Worm (Caenorhabditis elegans): ENCODE measurements around the gene F57E7.2.

Gene F57E7.2

DNA sequence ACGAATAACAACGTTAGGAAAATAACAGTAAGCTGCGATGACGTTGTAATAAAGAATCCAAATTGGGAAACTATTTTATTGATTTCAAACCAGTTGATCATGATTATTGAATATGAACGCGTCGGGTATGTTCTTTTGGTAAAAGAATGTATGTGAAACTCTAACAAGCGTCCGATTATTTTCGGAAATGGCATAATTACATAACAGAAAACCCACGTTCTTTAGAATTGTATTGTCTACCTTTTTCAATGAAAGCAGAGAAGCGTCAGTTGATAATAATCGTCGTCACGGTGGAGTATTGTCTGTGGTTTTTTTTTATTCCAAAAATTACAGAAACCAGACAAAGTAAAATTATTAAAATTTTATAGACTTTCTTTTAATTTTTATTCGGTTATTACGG lies 27.9 kb downstream of the F57E7.2 start, which contains the start of gene str-14:
Gene str-14 (minus strand): TSS at position 101 of the 400 bp plus-strand sequence.
- no peak for TF ChIP-seq aly-1 (tag; optimal IDR thresholded peaks at IDR 0.05)
- no peak for TF ChIP-seq ama-1 (optimal IDR thresholded peaks at IDR 0.05)
- no peak for TF ChIP-seq F13C5.2 (tag; optimal IDR thresholded peaks at IDR 0.05)
- no peak for TF ChIP-seq sea-1 (GFP tag; conservative IDR thresholded peaks at IDR 0.05)
- no peak for TF ChIP-seq tbx-37 (GFP tag; conservative IDR thresholded peaks at IDR 0.05)
- TF ChIP-seq B0310.2 (tag; optimal IDR thresholded peaks at IDR 0.05): no peak
- no peak for TF ChIP-seq flt-1 (GFP tag; IDR thresholded peaks at IDR 0.05)
- no peak for TF ChIP-seq tra-4 (tag; optimal IDR thresholded peaks at IDR 0.05)
- TF ChIP-seq hmbx-1 (tag; optimal IDR thresholded peaks at IDR 0.05): no peak
- no peak for TF ChIP-seq tbx-11 (GFP tag; IDR thresholded peaks at IDR 0.05)
- TF ChIP-seq scrt-1 (GFP tag; IDR thresholded peaks at IDR 0.05): no peak
- no peak for TF ChIP-seq ceh-13 (GFP tag; optimal IDR thresholded peaks at IDR 0.05)
- no peak for TF ChIP-seq hnd-1 (tag; optimal IDR thresholded peaks at IDR 0.05)
- no peak for TF ChIP-seq hmg-4 (GFP tag; optimal IDR thresholded peaks at IDR 0.05)
- no peak for TF ChIP-seq pes-1 (GFP tag; IDR thresholded peaks at IDR 0.05)
- no peak for TF ChIP-seq ets-7 (tag; optimal IDR thresholded peaks at IDR 0.05)
- TF ChIP-seq ceh-36 (tag; optimal IDR thresholded peaks at IDR 0.05): no peak

DNA sequence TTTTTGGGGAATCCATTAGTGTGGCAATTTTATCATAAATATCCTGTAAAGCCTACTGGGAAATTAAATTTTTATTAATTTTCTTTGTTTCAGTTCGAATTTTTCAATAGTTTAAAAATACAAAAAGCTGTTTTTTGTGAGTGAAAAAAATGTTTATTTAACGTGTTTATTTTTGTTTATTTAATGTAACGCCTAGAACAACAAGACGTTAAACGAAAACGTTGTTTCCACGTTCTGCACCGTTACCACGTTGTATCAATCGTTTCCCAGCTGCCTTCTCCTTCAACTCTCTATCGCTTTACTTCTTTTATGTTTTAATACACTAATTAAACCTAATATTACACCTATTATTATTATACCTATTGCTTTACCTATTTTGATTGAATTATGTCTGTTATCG lies 35.2 kb downstream of the F57E7.2 start, which contains the start of gene T08G3.13:
Gene T08G3.13 (plus strand): TSS at position 301 of the 400 bp plus-strand sequence.
- no peak for TF ChIP-seq hmg-4 (GFP tag; optimal IDR thresholded peaks at IDR 0.05)
- TF ChIP-seq hmbx-1 (tag; optimal IDR thresholded peaks at IDR 0.05): no peak
- TF ChIP-seq B0310.2 (tag; optimal IDR thresholded peaks at IDR 0.05): no peak
- no peak for TF ChIP-seq ets-7 (tag; optimal IDR thresholded peaks at IDR 0.05)
- TF ChIP-seq pes-1 (GFP tag; IDR thresholded peaks at IDR 0.05): no peak
- TF ChIP-seq tbx-11 (GFP tag; IDR thresholded peaks at IDR 0.05): no peak
- TF ChIP-seq tra-4 (tag; optimal IDR thresholded peaks at IDR 0.05): no peak
- TF ChIP-seq F13C5.2 (tag; optimal IDR thresholded peaks at IDR 0.05): no peak
- TF ChIP-seq ceh-13 (GFP tag; optimal IDR thresholded peaks at IDR 0.05): no peak
- no peak for TF ChIP-seq ceh-36 (tag; optimal IDR thresholded peaks at IDR 0.05)
- no peak for TF ChIP-seq hnd-1 (tag; optimal IDR thresholded peaks at IDR 0.05)
- no peak for TF ChIP-seq aly-1 (tag; optimal IDR thresholded peaks at IDR 0.05)
- TF ChIP-seq flt-1 (GFP tag; IDR thresholded peaks at IDR 0.05): no peak
- TF ChIP-seq tbx-37 (GFP tag; conservative IDR thresholded peaks at IDR 0.05): no peak
- no peak for TF ChIP-seq ama-1 (optimal IDR thresholded peaks at IDR 0.05)
- TF ChIP-seq sea-1 (GFP tag; conservative IDR thresholded peaks at IDR 0.05): no peak
- no peak for TF ChIP-seq scrt-1 (GFP tag; IDR thresholded peaks at IDR 0.05)

ce11 chrV:16446191-16446590 lies 36.8 kb downstream of the F57E7.2 start:
- TF ChIP-seq B0310.2 (tag; optimal IDR thresholded peaks at IDR 0.05): no peak
- TF ChIP-seq tbx-37 (GFP tag; conservative IDR thresholded peaks at IDR 0.05): no peak
- peak; percentile 69 for TF ChIP-seq ceh-36 (tag; optimal IDR thresholded peaks at IDR 0.05)
- no peak for TF ChIP-seq ama-1 (optimal IDR thresholded peaks at IDR 0.05)
- TF ChIP-seq tbx-11 (GFP tag; IDR thresholded peaks at IDR 0.05): no peak

DNA sequence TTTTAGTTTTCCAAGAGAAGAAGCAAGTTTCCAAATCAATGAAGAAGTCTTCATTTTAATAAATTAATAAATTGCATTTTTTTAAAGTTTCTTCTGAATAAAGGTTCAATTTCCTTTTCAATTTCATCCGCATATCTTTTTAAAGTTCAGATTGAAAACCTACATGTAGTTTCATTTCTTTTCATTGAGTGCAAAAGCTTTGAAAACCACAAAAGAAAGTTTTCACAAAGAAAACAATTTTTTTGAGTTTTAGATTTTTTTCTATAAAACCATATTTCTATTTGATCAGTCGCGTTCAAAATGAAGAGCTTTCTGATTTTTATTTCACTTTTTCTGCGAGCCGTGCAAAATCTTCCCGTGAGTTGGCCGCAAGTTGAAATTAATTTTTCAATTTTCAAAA lies 37.3 kb downstream of the F57E7.2 start, which contains the start of gene T08G3.6:
Gene T08G3.6 (plus strand): TSS at position 301 of the 400 bp plus-strand sequence.
- TF ChIP-seq ets-7 (tag; optimal IDR thresholded peaks at IDR 0.05) (no peak), hmbx-1 (tag; optimal IDR thresholded peaks at IDR 0.05) (no peak), ceh-13 (GFP tag; optimal IDR thresholded peaks at IDR 0.05) (no peak), hmg-4 (GFP tag; optimal IDR thresholded peaks at IDR 0.05) (no peak), tra-4 (tag; optimal IDR thresholded peaks at IDR 0.05) (no peak), B0310.2 (tag; optimal IDR thresholded peaks at IDR 0.05) (no peak), tbx-37 (GFP tag; conservative IDR thresholded peaks at IDR 0.05) (no peak), F13C5.2 (tag; optimal IDR thresholded peaks at IDR 0.05) (no peak), tbx-11 (GFP tag; IDR thresholded peaks at IDR 0.05) (no peak)

ce11 chrV:16443626-16444025 lies 39.3 kb downstream of the F57E7.2 start, which contains the start of gene srh-141:
srh-141 (plus strand) TSS chrV:16443926.
- TF ChIP-seq tbx-37 (GFP tag; conservative IDR thresholded peaks at IDR 0.05) (no peak), flt-1 (GFP tag; IDR thresholded peaks at IDR 0.05) (no peak), tbx-11 (GFP tag; IDR thresholded peaks at IDR 0.05) (no peak), hmg-4 (GFP tag; optimal IDR thresholded peaks at IDR 0.05) (no peak), ets-7 (tag; optimal IDR thresholded peaks at IDR 0.05) (no peak), ceh-36 (tag; optimal IDR thresholded peaks at IDR 0.05) (no peak), F13C5.2 (tag; optimal IDR thresholded peaks at IDR 0.05) (no peak), sea-1 (GFP tag; conservative IDR thresholded peaks at IDR 0.05) (no peak), tra-4 (tag; optimal IDR thresholded peaks at IDR 0.05) (no peak), hnd-1 (tag; optimal IDR thresholded peaks at IDR 0.05) (no peak), B0310.2 (tag; optimal IDR thresholded peaks at IDR 0.05) (no peak), pes-1 (GFP tag; IDR thresholded peaks at IDR 0.05) (no peak), scrt-1 (GFP tag; IDR thresholded peaks at IDR 0.05) (no peak), ama-1 (optimal IDR thresholded peaks at IDR 0.05) (no peak), hmbx-1 (tag; optimal IDR thresholded peaks at IDR 0.05) (no peak)

DNA sequence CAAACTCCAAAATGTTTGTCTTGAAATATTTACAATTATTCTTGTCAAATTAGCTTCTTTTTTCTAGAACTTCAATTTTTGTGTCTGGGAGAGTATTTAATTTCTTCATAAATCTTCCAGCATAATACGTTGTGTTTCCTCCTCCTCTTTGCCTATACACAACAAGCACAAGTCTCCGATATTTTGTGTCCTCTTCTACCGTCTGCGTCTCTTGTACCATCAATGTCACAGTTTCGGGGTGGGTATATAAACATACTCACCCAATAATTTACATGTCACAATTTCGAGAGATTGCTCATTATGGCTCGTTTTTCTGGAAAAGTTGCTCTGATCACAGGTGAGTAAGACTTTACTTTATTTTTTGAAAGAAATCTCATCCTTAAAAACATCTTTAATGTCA lies 45.4 kb downstream of the F57E7.2 start, which contains the start of gene F26D2.15:
Gene F26D2.15 (plus strand): TSS at position 301 of the 400 bp plus-strand sequence.
- TF ChIP-seq F13C5.2 (tag; optimal IDR thresholded peaks at IDR 0.05): no peak
- no peak for TF ChIP-seq tbx-11 (GFP tag; IDR thresholded peaks at IDR 0.05)
- no peak for TF ChIP-seq ama-1 (optimal IDR thresholded peaks at IDR 0.05)
- no peak for TF ChIP-seq tra-4 (tag; optimal IDR thresholded peaks at IDR 0.05)
- no peak for TF ChIP-seq hmg-4 (GFP tag; optimal IDR thresholded peaks at IDR 0.05)
- no peak for TF ChIP-seq pes-1 (GFP tag; IDR thresholded peaks at IDR 0.05)
- TF ChIP-seq sea-1 (GFP tag; conservative IDR thresholded peaks at IDR 0.05): no peak
- no peak for TF ChIP-seq B0310.2 (tag; optimal IDR thresholded peaks at IDR 0.05)
- TF ChIP-seq ceh-13 (GFP tag; optimal IDR thresholded peaks at IDR 0.05): no peak
- TF ChIP-seq scrt-1 (GFP tag; IDR thresholded peaks at IDR 0.05): no peak
- TF ChIP-seq flt-1 (GFP tag; IDR thresholded peaks at IDR 0.05): no peak
- no peak for TF ChIP-seq ceh-36 (tag; optimal IDR thresholded peaks at IDR 0.05)
- TF ChIP-seq hnd-1 (tag; optimal IDR thresholded peaks at IDR 0.05): no peak
- TF ChIP-seq ets-7 (tag; optimal IDR thresholded peaks at IDR 0.05): no peak

ce11 chrV:16435510-16435909 lies 47.4 kb downstream of the F57E7.2 start, which contains the start of the genes F26D2.13 and F26D2.14:
F26D2.13 (minus strand) TSS chrV:16435610.
F26D2.14 (plus strand) TSS chrV:16435855.
- no peak for TF ChIP-seq hmg-4 (GFP tag; optimal IDR thresholded peaks at IDR 0.05)
- TF ChIP-seq pes-1 (GFP tag; IDR thresholded peaks at IDR 0.05): no peak
- no peak for TF ChIP-seq tbx-11 (GFP tag; IDR thresholded peaks at IDR 0.05)
- no peak for TF ChIP-seq F13C5.2 (tag; optimal IDR thresholded peaks at IDR 0.05)
- no peak for TF ChIP-seq B0310.2 (tag; optimal IDR thresholded peaks at IDR 0.05)
- TF ChIP-seq flt-1 (GFP tag; IDR thresholded peaks at IDR 0.05): no peak
- TF ChIP-seq hnd-1 (tag; optimal IDR thresholded peaks at IDR 0.05): no peak
- TF ChIP-seq sea-1 (GFP tag; conservative IDR thresholded peaks at IDR 0.05): no peak
- no peak for TF ChIP-seq ama-1 (optimal IDR thresholded peaks at IDR 0.05)
- no peak for TF ChIP-seq ceh-13 (GFP tag; optimal IDR thresholded peaks at IDR 0.05)
- TF ChIP-seq ceh-36 (tag; optimal IDR thresholded peaks at IDR 0.05): no peak
- no peak for TF ChIP-seq aly-1 (tag; optimal IDR thresholded peaks at IDR 0.05)
- TF ChIP-seq tbx-37 (GFP tag; conservative IDR thresholded peaks at IDR 0.05): no peak

Measured in whole organism, early embryonic.